Fruit fly (Drosophila melanogaster) whole organism, embryonic: ENCODE results near the gene CG46460.

Experiments
- Atf6 ChIP-seq: fragments of 200-800 bp; sonication (Bioruptor generic); IDR thresholded peaks from 2 replicates; pipeline ENCODE4 v1.3.6; 2022; ENCODE audit warnings: missing biosample characterization, missing genetic modification characterization
- CG10462 ChIP-seq: fragments of 200-800 bp; sonication (Bioruptor generic); optimal IDR thresholded peaks from 2 replicates; lab custom pipeline; 2016; ENCODE audit warnings: missing biosample characterization, missing genetic modification characterization
- CG14050 ChIP-seq: fragments of 200-800 bp; sonication (Bioruptor generic); IDR thresholded peaks from 3 replicates; pipeline ENCODE4 v1.3.6; 2022; ENCODE audit warnings: missing biosample characterization, missing genetic modification characterization
- CG14710 ChIP-seq: fragments of 200-800 bp; sonication (Bioruptor generic); optimal IDR thresholded peaks from 3 replicates; lab custom pipeline; 2019; ENCODE audit warnings: missing biosample characterization, mild to moderate bottlenecking, missing genetic modification characterization, moderate library complexity
- CG15269 ChIP-seq: fragments of 200-800 bp; sonication (Bioruptor generic); optimal IDR thresholded peaks from 2 replicates; lab custom pipeline; 2018; ENCODE audit warnings: missing biosample characterization, mild to moderate bottlenecking, missing genetic modification characterization, moderate library complexity
- CG2116 ChIP-seq: fragments of 200-800 bp; sonication (Bioruptor generic); optimal IDR thresholded peaks from 3 replicates; lab custom pipeline; 2018; ENCODE audit warnings: missing biosample characterization, mild to moderate bottlenecking, missing genetic modification characterization
- CG2712 ChIP-seq: fragments of 200-800 bp; optimal IDR thresholded peaks from 3 replicates; lab custom pipeline; 2019; ENCODE audit warnings: missing biosample characterization, mild to moderate bottlenecking, missing genetic modification characterization, moderate library complexity
- CG31441 ChIP-seq: fragments of 200-800 bp; sonication (Bioruptor generic); IDR thresholded peaks from 2 replicates; pipeline ENCODE4 v1.3.6; 2022; ENCODE audit warnings: missing biosample characterization, missing genetic modification characterization
- CG32532 ChIP-seq: fragments of 200-800 bp; sonication (Bioruptor generic); IDR thresholded peaks from 2 replicates; pipeline ENCODE4 v1.3.6; 2022; ENCODE audit warnings: missing biosample characterization, missing genetic modification characterization
- CG3281 ChIP-seq: fragments of 200-800 bp; sonication (Bioruptor generic); optimal IDR thresholded peaks from 3 replicates; lab custom pipeline; 2017; ENCODE audit warnings: missing biosample characterization, mild to moderate bottlenecking, missing genetic modification characterization
- CG3726 ChIP-seq: fragments of 200-800 bp; sonication (Bioruptor generic); IDR thresholded peaks from 3 replicates; pipeline ENCODE4, ENCODE4 v1.3.6; 2022; ENCODE audit warnings: missing biosample characterization, missing genetic modification characterization
- CG4820 ChIP-seq: fragments of 200-800 bp; sonication (Bioruptor generic); optimal IDR thresholded peaks from 3 replicates; lab custom pipeline; 2016; ENCODE audit warnings: missing biosample characterization, missing genetic modification characterization
- CG6765 ChIP-seq: fragments of 200-800 bp; sonication (Bioruptor generic); optimal IDR thresholded peaks from 3 replicates; lab custom pipeline; 2017; ENCODE audit warnings: missing biosample characterization, mild to moderate bottlenecking, missing genetic modification characterization
- CG9437 ChIP-seq: fragments of 200-800 bp; sonication (Bioruptor generic); optimal IDR thresholded peaks from 2 replicates; lab custom pipeline; 2018; ENCODE audit warnings: missing biosample characterization, mild to moderate bottlenecking, missing genetic modification characterization
- CG9932 ChIP-seq: fragments of 200-800 bp; sonication (Bioruptor generic); IDR thresholded peaks from 2 replicates; pipeline ENCODE4 v1.3.6; 2022; ENCODE audit warnings: missing biosample characterization, missing genetic modification characterization
- Chrac-16 ChIP-seq: fragments of 200-800 bp; sonication (Bioruptor generic); optimal IDR thresholded peaks from 3 replicates; lab custom pipeline; 2016; ENCODE audit warnings: missing biosample characterization, missing genetic modification characterization
- CkIIα-i1 ChIP-seq: fragments of 200-800 bp; sonication (Bioruptor generic); IDR thresholded peaks from 2 replicates; pipeline ENCODE4 v1.3.6; 2022; ENCODE audit warnings: missing biosample characterization, missing genetic modification characterization
- Dad ChIP-seq: fragments of 200-800 bp; sonication (Bioruptor generic); optimal IDR thresholded peaks from 3 replicates; lab custom pipeline; 2016; ENCODE audit warnings: missing biosample characterization, missing genetic modification characterization
- E2f2 ChIP-seq: fragments of 200-800 bp; sonication (Bioruptor generic); IDR thresholded peaks from 2 replicates; pipeline ENCODE4 v1.3.6; 2022; ENCODE audit warnings: missing biosample characterization, missing genetic modification characterization
- Eip74EF ChIP-seq, 2 experiments: fragments of 200-800 bp in 1 of 2; fragments of >200 bp in 1 of 2; sonication (Bioruptor generic) in 1 of 2; optimal IDR thresholded peaks; 2 replicates each; lab custom pipeline; 2017 to 2019; ENCODE audit warnings: missing biosample characterization in 2 of 2, missing genetic modification characterization in 2 of 2, mild to moderate bottlenecking in 1 of 2, moderate library complexity in 1 of 2
- Fer3 ChIP-seq: fragments of 200-800 bp; sonication (Bioruptor generic); optimal IDR thresholded peaks from 2 replicates; lab custom pipeline; 2018; ENCODE audit warnings: missing biosample characterization, mild to moderate bottlenecking, missing genetic modification characterization, moderate library complexity
- HLH3B ChIP-seq: fragments of 200-800 bp; sonication (Bioruptor generic); IDR thresholded peaks from 2 replicates; pipeline ENCODE4 v1.3.6; 2022; ENCODE audit warnings: missing biosample characterization, missing genetic modification characterization
- HLHmδ ChIP-seq: fragments of 200-800 bp; sonication (Bioruptor generic); optimal IDR thresholded peaks from 2 replicates; lab custom pipeline; 2018; ENCODE audit warnings: missing biosample characterization, mild to moderate bottlenecking, missing genetic modification characterization, moderate library complexity
- Hr78 ChIP-seq, 2 experiments: fragments of 200-800 bp in 1 of 2; fragments of >200 bp in 1 of 2; sonication (Bioruptor generic) in 1 of 2; optimal IDR thresholded peaks; 2 replicates each; lab custom pipeline; 2017 to 2019; ENCODE audit warnings: missing biosample characterization in 2 of 2, missing genetic modification characterization in 2 of 2, mild to moderate bottlenecking in 1 of 2, moderate library complexity in 1 of 2
- Mes4 ChIP-seq: fragments of 200-800 bp; sonication (Bioruptor generic); optimal IDR thresholded peaks from 2 replicates; lab custom pipeline; 2016; ENCODE audit warnings: missing biosample characterization, missing genetic modification characterization
- Mrtf ChIP-seq: fragments of 200-800 bp; sonication (Bioruptor generic); IDR thresholded peaks from 3 replicates; pipeline ENCODE4 v1.3.6; 2022; ENCODE audit warnings: missing biosample characterization, missing genetic modification characterization
- Myb ChIP-seq: fragments of 200-800 bp; sonication (Bioruptor generic); optimal IDR thresholded peaks from 2 replicates; lab custom pipeline; 2016; ENCODE audit warnings: missing biosample characterization, missing genetic modification characterization
- Oli ChIP-seq: fragments of 200-800 bp; sonication (Bioruptor generic); optimal IDR thresholded peaks from 2 replicates; lab custom pipeline; 2018; ENCODE audit warnings: missing biosample characterization, mild to moderate bottlenecking, missing genetic modification characterization, moderate library complexity
- Ravus ChIP-seq: fragments of 200-800 bp; sonication (Bioruptor generic); IDR thresholded peaks from 2 replicates; pipeline ENCODE4 v1.3.6; 2022; ENCODE audit warnings: missing biosample characterization, missing genetic modification characterization
- Rx ChIP-seq: fragments of 200-800 bp; sonication (Bioruptor generic); IDR thresholded peaks from 2 replicates; pipeline ENCODE4 v1.3.6; 2022; ENCODE audit warnings: missing biosample characterization, missing genetic modification characterization
- Sox100B ChIP-seq: fragments of 200-800 bp; sonication (Bioruptor generic); optimal IDR thresholded peaks from 3 replicates; lab custom pipeline; 2018; ENCODE audit warnings: missing biosample characterization, mild to moderate bottlenecking, missing genetic modification characterization
- TFAM ChIP-seq: fragments of 200-800 bp; sonication (Bioruptor generic); optimal IDR thresholded peaks from 2 replicates; lab custom pipeline; 2017; ENCODE audit warnings: missing biosample characterization, missing genetic modification characterization, inconsistent platforms
- Taf1 ChIP-seq: fragments of 200-800 bp; sonication (Bioruptor generic); IDR thresholded peaks from 2 replicates; pipeline ENCODE4 v1.3.6; 2022; ENCODE audit warnings: missing biosample characterization, missing genetic modification characterization
- Trl ChIP-seq, 3 experiments: fragments of >200 bp in 2 of 3; fragments of 200-800 bp in 1 of 3; sonication (Bioruptor generic) in 1 of 3; optimal IDR thresholded peaks; 2 replicates in 1 of 3; 3 replicates in 2 of 3; lab custom pipeline; 2016 to 2017; ENCODE audit warnings: missing biosample characterization in 1 of 3, missing genetic modification characterization in 1 of 3
- ci ChIP-seq: fragments of 200-800 bp; sonication (Bioruptor generic); IDR thresholded peaks from 3 replicates; pipeline ENCODE4 v1.3.6; 2022; ENCODE audit warnings: missing biosample characterization, missing genetic modification characterization
- dmrt11E ChIP-seq: fragments of 200-800 bp; sonication (Bioruptor generic); optimal IDR thresholded peaks from 3 replicates; lab custom pipeline; 2018; ENCODE audit warnings: missing biosample characterization, mild to moderate bottlenecking, missing genetic modification characterization, moderate library complexity
- dysf ChIP-seq: fragments of 200-800 bp; sonication (Bioruptor generic); IDR thresholded peaks from 3 replicates; pipeline ENCODE4 v1.3.6; 2022; ENCODE audit warnings: missing biosample characterization, missing genetic modification characterization
- eyg ChIP-seq: fragments of 200-800 bp; sonication (Bioruptor generic); optimal IDR thresholded peaks from 3 replicates; lab custom pipeline; 2016; ENCODE audit warnings: missing biosample characterization, missing genetic modification characterization
- jumu ChIP-seq: fragments of 200-800 bp; sonication (Bioruptor generic); optimal IDR thresholded peaks from 3 replicates; lab custom pipeline; 2016; ENCODE audit warnings: missing biosample characterization, missing genetic modification characterization
- knrl ChIP-seq: fragments of 200-800 bp; sonication (Bioruptor generic); IDR thresholded peaks from 3 replicates; pipeline ENCODE4 v1.3.6; 2022; ENCODE audit warnings: missing biosample characterization, missing genetic modification characterization; ENCODE audit not compliant: partially characterized antibody
- onecut ChIP-seq: fragments of 200-800 bp; sonication (Bioruptor generic); IDR thresholded peaks from 2 replicates; pipeline ENCODE4 v1.3.6; 2022; ENCODE audit warnings: missing biosample characterization, missing genetic modification characterization
- pan ChIP-seq, 4 experiments: fragments of >200 bp in 3 of 4; fragments of 200-800 bp in 1 of 4; sonication (Bioruptor generic) in 1 of 4; optimal IDR thresholded peaks in 3 of 4; IDR thresholded peaks in 1 of 4; 2 replicates each; pipeline versions ENCODE4 v1.3.6 to Lab custom; 2017 to 2022; ENCODE audit warnings: missing biosample characterization in 2 of 4, missing genetic modification characterization in 2 of 4, mixed read lengths in 1 of 4
- pfk ChIP-seq: fragments of 200-800 bp; sonication (Bioruptor generic); optimal IDR thresholded peaks from 2 replicates; lab custom pipeline; 2018; ENCODE audit warnings: missing biosample characterization, mild to moderate bottlenecking, missing genetic modification characterization, moderate library complexity
- pum ChIP-seq: fragments of 200-800 bp; sonication (Bioruptor generic); optimal IDR thresholded peaks from 2 replicates; lab custom pipeline; 2016; ENCODE audit warnings: missing biosample characterization, missing genetic modification characterization
- sob ChIP-seq: fragments of 200-800 bp; sonication (Bioruptor generic); IDR thresholded peaks from 2 replicates; pipeline ENCODE4 v1.3.6; 2022; ENCODE audit warnings: missing biosample characterization, missing genetic modification characterization
- tna ChIP-seq: fragments of 200-800 bp; sonication (Bioruptor generic); IDR thresholded peaks from 2 replicates; pipeline ENCODE4 v1.3.6; 2022; ENCODE audit warnings: missing biosample characterization, missing genetic modification characterization; ENCODE audit not compliant: partially characterized antibody
- wdn ChIP-seq: fragments of 200-800 bp; sonication (Bioruptor generic); IDR thresholded peaks from 2 replicates; pipeline ENCODE4 v1.3.6; 2022; ENCODE audit warnings: missing biosample characterization, missing genetic modification characterization

Gene CG46460

DNA sequence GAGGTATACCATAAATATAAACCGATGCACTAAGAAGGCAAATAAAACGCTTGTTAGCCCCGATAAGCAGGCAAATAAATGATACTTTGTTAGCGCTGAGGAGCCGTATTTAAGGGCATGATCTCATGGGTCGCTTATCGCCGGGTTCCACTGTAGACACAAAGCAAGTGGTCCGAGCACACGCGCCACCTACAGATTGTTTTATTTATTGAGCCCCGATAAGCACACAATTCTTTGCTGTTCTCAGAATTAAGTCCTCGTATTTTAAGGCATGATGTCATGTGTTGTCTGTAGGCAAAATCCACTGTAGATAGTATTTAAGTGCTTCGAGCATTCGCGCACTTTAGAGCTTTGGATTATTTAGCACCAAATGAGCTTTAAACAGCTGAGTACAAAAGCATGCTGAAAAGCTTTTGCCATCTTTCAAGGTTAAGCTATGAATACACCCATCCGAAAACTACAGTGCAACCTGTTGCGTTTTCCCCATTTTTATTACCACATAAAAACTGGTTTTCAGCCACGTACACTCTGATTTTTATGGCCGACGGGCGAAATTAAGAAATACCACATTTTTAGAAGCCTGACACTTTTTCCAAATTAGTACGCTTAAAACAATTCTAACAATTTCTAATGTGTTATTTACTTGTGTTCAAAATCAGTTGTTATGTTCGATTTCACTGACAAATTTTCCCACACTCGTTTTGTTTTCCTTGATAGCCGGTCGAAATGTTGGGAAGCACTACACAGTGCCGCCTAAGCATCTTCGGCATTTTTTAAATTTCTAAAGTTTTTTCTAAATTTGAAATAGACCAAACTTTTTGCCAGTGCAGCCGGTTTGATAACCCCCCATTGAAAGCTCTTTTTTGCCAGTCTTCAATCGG is 12.6 kb upstream of the CG46460 start, which contains the start of gene Sqor (continued):
- TF ChIP-seq pum (GFP tag; lab: Kevin White, UChicago) (peak; percentile 84), tna (GFP tag; lab: Robert Waterston, UW) (no peak), dmrt11E (tag; lab: Kevin White, UChicago) (no peak), E2f2 (GFP tag; lab: Robert Waterston, UW) (peak; percentile 59), Atf6 (GFP tag; lab: Robert Waterston, UW) (peak; percentile 82), CG2712 (tag; lab: Kevin White, UChicago) (peak; percentile 79), Eip74EF (GFP tag; optimal IDR thresholded peaks at IDR 0.05; lab: Kevin White, UChicago) (peak in 1 of 2 experiments; percentile 70), Hr78 (GFP tag; optimal IDR thresholded peaks at IDR 0.05; lab: Kevin White, UChicago) (peak in 1 of 2 experiments; percentile 50), TFAM (no peak), ci (GFP tag; lab: Robert Waterston, UW) (peak; percentile 80), CG14710 (tag; lab: Kevin White, UChicago) (peak; percentile 21), Chrac-16 (GFP tag; lab: Kevin White, UChicago) (peak; percentile 68), dysf (GFP tag; lab: Robert Waterston, UW) (peak; percentile 85), CG3726 (GFP tag; lab: Robert Waterston, UW) (peak; percentile 76; the same call in 2 of the 3 replicates), CG15269 (tag; lab: Kevin White, UChicago) (peak; percentile 92), HLHmδ (GFP tag; lab: Kevin White, UChicago) (no peak), jumu (GFP tag; lab: Kevin White, UChicago) (peak; percentile 82), CG10462 (GFP tag; lab: Kevin White, UChicago) (peak; percentile 78), CG9437 (GFP tag; lab: Kevin White, UChicago) (peak; percentile 85), CG9932 (GFP tag; lab: Robert Waterston, UW) (peak; percentile 82), CG6765 (GFP tag; lab: Kevin White, UChicago) (peak; percentile 86), CG32532 (GFP tag; lab: Robert Waterston, UW) (peak; percentile 85), Mrtf (GFP tag; lab: Robert Waterston, UW) (peak; percentile 74), CG4820 (peak; percentile 48), onecut (GFP tag; lab: Robert Waterston, UW) (peak; percentile 58), HLH3B (GFP tag; lab: Robert Waterston, UW) (peak; percentile 59), Mes4 (GFP tag; lab: Kevin White, UChicago) (peak; percentile 71), pan (optimal IDR thresholded peaks at IDR 0.05; lab: Kevin White, UChicago) (no peak), pan (GFP tag; optimal IDR thresholded peaks at IDR 0.05 in 1 of 2, IDR thresholded peaks at IDR 0.05 in 1 of 2) (peak in 1 of 2 experiments; percentile 82), Sox100B (GFP tag; lab: Kevin White, UChicago) (no peak), pfk (GFP tag; lab: Kevin White, UChicago) (peak; percentile 14), CG14050 (GFP tag; lab: Robert Waterston, UW) (peak; percentile 80), CG3281 (GFP tag; lab: Kevin White, UChicago) (peak; percentile 93), wdn (GFP tag; lab: Robert Waterston, UW) (peak; percentile 70), Myb (peak; percentile 70), CG31441 (GFP tag; lab: Robert Waterston, UW) (peak; percentile 76), Rx (GFP tag; lab: Robert Waterston, UW) (peak; percentile 68), Ravus (GFP tag; lab: Robert Waterston, UW) (peak; percentile 52), Taf1 (GFP tag; lab: Robert Waterston, UW) (0 out of 2 replicates have a peak, but pooled peaks have one; percentile 35), CkIIα-i1 (GFP tag; lab: Robert Waterston, UW) (no peak; the same call in 1 of the 2 replicates), sob (peak; percentile 78), Oli (peak; percentile 87), knrl (no peak), eyg (peak; percentile 87), Trl (optimal IDR thresholded peaks at IDR 0.05; lab: Kevin White, UChicago) (no peak), Trl (GFP tag; optimal IDR thresholded peaks at IDR 0.05; lab: Kevin White, UChicago) (peak; percentile 92), Fer3 (tag; lab: Kevin White, UChicago) (peak; percentile 87), Dad (GFP tag; lab: Kevin White, UChicago) (peak; percentile 77), CG2116 (peak; percentile 54)
